Worm (Caenorhabditis elegans) whole organism, young adult: ENCODE data around the gene R166.3.

Source experiments
- B0261.1 ChIP-seq: sonication (generic microtip); optimal IDR thresholded peaks from 2 replicates; lab custom pipeline; 2016; ENCODE audit warnings: mild to moderate bottlenecking, missing genetic modification characterization, moderate library complexity, missing compliant biosample characterization
- B0336.3 ChIP-seq: fragments of 200-800 bp; sonication (Bioruptor generic); IDR thresholded peaks from 2 replicates; pipeline ENCODE4 v1.3.6; 2022; ENCODE audit warnings: missing genetic modification characterization, missing compliant biosample characterization
- C06A6.2 ChIP-seq: fragments of 200-800 bp; sonication (Bioruptor generic); conservative IDR thresholded peaks from 2 replicates; pipeline ENCODE4 v1.3.6; 2022; ENCODE audit warnings: missing genetic modification characterization, missing compliant biosample characterization
- C17E4.6 ChIP-seq: fragments of 200-800 bp; sonication (Bioruptor generic); IDR thresholded peaks from 2 replicates; pipeline ENCODE4 v1.3.6; 2022; ENCODE audit warnings: missing genetic modification reagents, missing genetic modification characterization, missing compliant biosample characterization
- F22D6.2 ChIP-seq: sonication (generic microtip); optimal IDR thresholded peaks from 2 replicates; lab custom pipeline; 2016; ENCODE audit warnings: mild to moderate bottlenecking, missing genetic modification characterization, missing compliant biosample characterization
- F33H1.4 ChIP-seq: fragments of 200-800 bp; sonication (Bioruptor generic); IDR thresholded peaks from 2 replicates; pipeline ENCODE4 v1.3.6; 2022; ENCODE audit warnings: missing genetic modification reagents, missing genetic modification characterization, missing compliant biosample characterization
- F39B2.1 ChIP-seq: fragments of 200-800 bp; sonication (Bioruptor generic); IDR thresholded peaks from 2 replicates; pipeline ENCODE4 v1.3.6; 2022; ENCODE audit warnings: missing genetic modification reagents, missing genetic modification characterization, missing compliant biosample characterization
- F49E8.2 ChIP-seq: sonication (generic microtip); optimal IDR thresholded peaks from 3 replicates; lab custom pipeline; 2017; ENCODE audit warnings: missing genetic modification characterization, mild to moderate bottlenecking, missing compliant biosample characterization, antibody characterized with exemption, moderate library complexity; ENCODE audit not compliant: insufficient read depth
- F57C9.4 ChIP-seq: sonication (generic microtip); optimal IDR thresholded peaks from 2 replicates; lab custom pipeline; 2017; ENCODE audit warnings: mild to moderate bottlenecking, missing genetic modification characterization, missing compliant biosample characterization
- T07F8.4 ChIP-seq: sonication (generic microtip); optimal IDR thresholded peaks from 2 replicates; lab custom pipeline; 2016; ENCODE audit warnings: mild to moderate bottlenecking, missing genetic modification characterization, moderate library complexity, missing compliant biosample characterization
- T26A5.8 ChIP-seq: sonication (generic microtip); optimal IDR thresholded peaks from 2 replicates; lab custom pipeline; 2016; ENCODE audit warnings: missing genetic modification characterization, missing compliant biosample characterization
- Y53F4B.3 ChIP-seq: fragments of 200-800 bp; sonication (Bioruptor generic); IDR thresholded peaks from 2 replicates; pipeline ENCODE4 v1.3.6; 2022; ENCODE audit warnings: missing genetic modification reagents, missing genetic modification characterization, missing compliant biosample characterization
- Y53G8AR.9 ChIP-seq: fragments of 200-800 bp; sonication (Bioruptor generic); conservative IDR thresholded peaks from 2 replicates; pipeline ENCODE4 v1.3.6; 2022; ENCODE audit warnings: missing genetic modification reagents, missing genetic modification characterization, missing compliant biosample characterization
- Y67H2A.10 ChIP-seq: fragments of 200-800 bp; sonication (Bioruptor generic); conservative IDR thresholded peaks from 2 replicates; pipeline ENCODE4 v1.3.6; 2022; ENCODE audit warnings: missing genetic modification reagents, missing genetic modification characterization, missing compliant biosample characterization
- Y79H2A.3 ChIP-seq: fragments of 200-800 bp; sonication (Bioruptor generic); conservative IDR thresholded peaks from 2 replicates; pipeline ENCODE4 v1.3.6; 2022; ENCODE audit warnings: missing genetic modification reagents, missing genetic modification characterization, missing compliant biosample characterization
- ZK185.1 ChIP-seq: sonication (generic microtip); optimal IDR thresholded peaks from 2 replicates; lab custom pipeline; 2016; ENCODE audit warnings: mild to moderate bottlenecking, missing genetic modification characterization, missing compliant biosample characterization; ENCODE audit not compliant: poor library complexity, severe bottlenecking
- athp-1 ChIP-seq: sonication (generic microtip); optimal IDR thresholded peaks from 2 replicates; lab custom pipeline; 2017; ENCODE audit warnings: mild to moderate bottlenecking, missing genetic modification characterization, missing compliant biosample characterization
- attf-3 ChIP-seq: fragments of 200-800 bp; sonication (Bioruptor generic); conservative IDR thresholded peaks from 2 replicates; pipeline ENCODE4 v1.3.6; 2022; ENCODE audit warnings: missing genetic modification reagents, missing genetic modification characterization, missing compliant biosample characterization
- attf-5 ChIP-seq: fragments of 200-800 bp; sonication (Bioruptor generic); optimal IDR thresholded peaks from 2 replicates; lab custom pipeline; 2018; ENCODE audit warnings: mild to moderate bottlenecking, missing genetic modification characterization, missing compliant biosample characterization
- ceh-27 ChIP-seq: fragments of 200-800 bp; sonication (Bioruptor generic); optimal IDR thresholded peaks from 2 replicates; lab custom pipeline; 2018; ENCODE audit warnings: mild to moderate bottlenecking, missing genetic modification characterization, moderate library complexity, missing compliant biosample characterization
- ceh-40 ChIP-seq: fragments of 200-800 bp; sonication (Bioruptor generic); IDR thresholded peaks from 2 replicates; pipeline ENCODE4 v1.3.6; 2022; ENCODE audit warnings: missing genetic modification characterization, missing compliant biosample characterization
- ceh-58 ChIP-seq: fragments of 200-800 bp; sonication (Bioruptor generic); IDR thresholded peaks from 2 replicates; pipeline ENCODE4 v1.3.6; 2022; ENCODE audit warnings: missing genetic modification characterization, missing compliant biosample characterization
- die-1 ChIP-seq: sonication (generic microtip); optimal IDR thresholded peaks from 2 replicates; lab custom pipeline; 2016; ENCODE audit warnings: missing genotype, mild to moderate bottlenecking, missing genetic modification characterization, missing compliant biosample characterization
- dox-1 ChIP-seq: fragments of 200-800 bp; sonication (Bioruptor generic); IDR thresholded peaks from 2 replicates; pipeline ENCODE4 v1.3.6; 2022; ENCODE audit warnings: missing genetic modification reagents, missing genetic modification characterization, missing compliant biosample characterization
- efl-1 ChIP-seq: fragments of 150-350 bp; optimal IDR thresholded peaks from 2 replicates; lab custom pipeline; 2014; ENCODE audit warnings: missing biosample characterization, missing genetic modification reagents, missing genetic modification characterization
- egl-18 ChIP-seq: fragments of 200-800 bp; sonication (Bioruptor generic); IDR thresholded peaks from 2 replicates; pipeline ENCODE4 v1.3.6; 2022; ENCODE audit warnings: missing genetic modification reagents, missing genetic modification characterization, missing compliant biosample characterization
- egrh-3 ChIP-seq: fragments of 200-800 bp; sonication (Bioruptor generic); IDR thresholded peaks from 2 replicates; pipeline ENCODE4 v1.3.6; 2022; ENCODE audit warnings: missing genetic modification reagents, missing genetic modification characterization, missing compliant biosample characterization
- fkh-3 ChIP-seq: sonication (generic microtip); optimal IDR thresholded peaks from 2 replicates; lab custom pipeline; 2016; ENCODE audit warnings: mild to moderate bottlenecking, missing genetic modification characterization, missing compliant biosample characterization
- hlh-26 ChIP-seq: fragments of 200-800 bp; sonication (Bioruptor generic); conservative IDR thresholded peaks from 2 replicates; pipeline ENCODE4 v1.3.6; 2022; ENCODE audit warnings: missing genetic modification reagents, missing genetic modification characterization, missing compliant biosample characterization
- hsf-1 ChIP-seq: fragments of 200-800 bp; sonication (Bioruptor generic); IDR thresholded peaks from 2 replicates; pipeline ENCODE4 v1.3.6; 2022; ENCODE audit warnings: missing genetic modification reagents, missing genetic modification characterization, missing compliant biosample characterization
- let-607 ChIP-seq, 2 experiments: fragments of 200-800 bp in 1 of 2; sonication (Bioruptor generic) in 1 of 2; sonication (generic microtip) in 1 of 2; optimal IDR thresholded peaks; 2 replicates each; lab custom pipeline; 2016 to 2018; ENCODE audit warnings: mild to moderate bottlenecking in 2 of 2, missing compliant biosample characterization in 2 of 2, missing genetic modification characterization in 2 of 2, moderate library complexity in 2 of 2, missing genotype in 1 of 2
- lin-26 ChIP-seq: fragments of 200-800 bp; sonication (Bioruptor generic); IDR thresholded peaks from 2 replicates; pipeline ENCODE4 v1.3.6; 2022; ENCODE audit warnings: missing genetic modification reagents, missing genetic modification characterization, missing compliant biosample characterization
- lin-40 ChIP-seq: sonication (generic microtip); optimal IDR thresholded peaks from 2 replicates; lab custom pipeline; 2016; ENCODE audit warnings: missing genetic modification characterization, mild to moderate bottlenecking, missing compliant biosample characterization, missing genotype, missing genetic modification reagents
- mel-28 ChIP-seq: sonication (generic microtip); optimal IDR thresholded peaks from 2 replicates; lab custom pipeline; 2016; ENCODE audit warnings: borderline replicate concordance, mild to moderate bottlenecking, missing genetic modification characterization, missing compliant biosample characterization
- mxl-1 ChIP-seq: sonication (generic microtip); optimal IDR thresholded peaks from 2 replicates; lab custom pipeline; 2016; ENCODE audit warnings: missing genetic modification characterization, missing compliant biosample characterization
- nfya-2 ChIP-seq: fragments of 200-800 bp; sonication (Bioruptor generic); IDR thresholded peaks from 2 replicates; pipeline ENCODE4 v1.3.6; 2022; ENCODE audit warnings: missing genetic modification reagents, missing genetic modification characterization, missing compliant biosample characterization
- nhr-80 ChIP-seq: sonication (generic microtip); optimal IDR thresholded peaks from 2 replicates; lab custom pipeline; 2016; ENCODE audit warnings: missing genetic modification characterization, missing compliant biosample characterization
- nhr-90 ChIP-seq: sonication (generic microtip); optimal IDR thresholded peaks from 2 replicates; lab custom pipeline; 2016; ENCODE audit warnings: missing genotype, mild to moderate bottlenecking, missing genetic modification characterization, missing compliant biosample characterization
- pbrm-1 ChIP-seq: fragments of 200-800 bp; sonication (Bioruptor generic); IDR thresholded peaks from 2 replicates; pipeline ENCODE4 v1.3.6; 2022; ENCODE audit warnings: missing genetic modification reagents, missing genetic modification characterization, missing compliant biosample characterization
- rcor-1 ChIP-seq: fragments of 200-800 bp; sonication (Bioruptor generic); IDR thresholded peaks from 2 replicates; pipeline ENCODE4 v1.3.6; 2022; ENCODE audit warnings: missing genetic modification reagents, missing genetic modification characterization, missing compliant biosample characterization
- snpc-4 ChIP-seq, 5 experiments: fragments of 150-350 bp in 1 of 5; sonication (generic microtip) in 4 of 5; optimal IDR thresholded peaks; 2 replicates each; lab custom pipeline; 2014 to 2018; ENCODE audit warnings: missing genetic modification characterization in 5 of 5, missing biosample characterization in 3 of 5, antibody characterized with exemption in 2 of 5, mild to moderate bottlenecking in 2 of 5, missing compliant biosample characterization in 2 of 5, missing genotype in 2 of 5, moderate library complexity in 2 of 5, missing genetic modification reagents in 1 of 5
- tlf-1 ChIP-seq: fragments of 200-800 bp; sonication (Bioruptor generic); optimal IDR thresholded peaks from 2 replicates; lab custom pipeline; 2018; ENCODE audit warnings: mild to moderate bottlenecking, missing genetic modification characterization, missing compliant biosample characterization
- unc-62 ChIP-seq: fragments of 150-350 bp; optimal IDR thresholded peaks from 2 replicates; lab custom pipeline; 2014; ENCODE audit warnings: missing biosample characterization, missing genetic modification reagents, missing genetic modification characterization
- xnd-1 ChIP-seq: sonication (generic microtip); optimal IDR thresholded peaks from 2 replicates; lab custom pipeline; 2016; ENCODE audit warnings: missing genotype, missing genetic modification reagents, missing genetic modification characterization, missing compliant biosample characterization
- zim-3 ChIP-seq: sonication (generic microtip); optimal IDR thresholded peaks from 2 replicates; lab custom pipeline; 2017; ENCODE audit warnings: mild to moderate bottlenecking, missing genetic modification characterization, moderate library complexity, missing compliant biosample characterization
- ztf-18 ChIP-seq: sonication (generic microtip); optimal IDR thresholded peaks from 2 replicates; lab custom pipeline; 2016; ENCODE audit warnings: missing genotype, mild to moderate bottlenecking, missing genetic modification characterization, missing compliant biosample characterization
- ztf-26 ChIP-seq: sonication (generic microtip); optimal IDR thresholded peaks from 2 replicates; lab custom pipeline; 2017; ENCODE audit warnings: missing genetic modification characterization, missing compliant biosample characterization
- ztf-28 ChIP-seq: fragments of 200-800 bp; sonication (Bioruptor generic); IDR thresholded peaks from 2 replicates; pipeline ENCODE4 v1.3.6; 2022; ENCODE audit warnings: missing genetic modification reagents, missing genetic modification characterization, missing compliant biosample characterization

The R166.3 gene

DNA sequence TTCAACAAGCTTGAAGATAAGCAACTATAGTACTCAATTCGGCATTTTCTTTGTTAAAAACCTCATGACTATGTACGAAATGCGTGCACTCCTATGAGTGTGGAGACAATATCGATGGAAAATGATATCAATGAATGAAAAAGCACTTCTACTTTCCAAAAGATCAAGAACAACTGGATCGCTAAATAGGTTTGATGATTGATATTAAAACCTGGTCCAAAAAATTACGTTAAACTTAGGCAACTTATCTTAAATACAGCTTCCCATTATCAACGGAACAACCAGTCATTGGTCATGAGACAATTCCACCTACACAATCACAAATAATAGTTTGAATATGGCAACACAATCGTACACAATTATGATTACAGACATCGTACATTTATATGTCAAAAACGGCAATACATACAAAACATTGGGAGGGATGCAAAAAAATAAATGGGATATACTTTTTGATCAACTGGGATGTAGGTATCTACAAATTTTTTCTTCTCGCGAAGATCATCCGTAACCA, 20.6 kb upstream of the R166.3 start (continued):
- TF ChIP-seq hsf-1 (GFP tag; lab: Robert Waterston, UW) (peak; percentile 53), mxl-1 (tag; lab: Kevin White, UChicago) (no peak), F49E8.2 (tag; lab: Kevin White, UChicago) (peak; percentile 81), egrh-3 (no peak), ceh-40 (GFP tag; lab: Robert Waterston, UW) (peak; percentile 68; the same call in 1 of the 2 replicates), die-1 (tag; lab: Kevin White, UChicago) (peak; percentile 47), Y67H2A.10 (no peak), T07F8.4 (tag; lab: Kevin White, UChicago) (no peak), zim-3 (peak; percentile 62), F57C9.4 (tag; lab: Kevin White, UChicago) (no peak), T26A5.8 (no peak), F33H1.4 (GFP tag; lab: Robert Waterston, UW) (no peak), lin-40 (tag; lab: Kevin White, UChicago) (no peak), Y53G8AR.9 (GFP tag; lab: Robert Waterston, UW) (0 out of 2 replicates have a peak, but pooled peaks have one; percentile 11), ztf-28 (GFP tag; lab: Robert Waterston, UW) (no peak), fkh-3 (tag; lab: Kevin White, UChicago) (no peak), let-607 (tag; optimal IDR thresholded peaks at IDR 0.05; lab: Kevin White, UChicago) (no peak), unc-62 (GFP tag; lab: Kevin White, UChicago) (no peak), snpc-4 (GFP tag; optimal IDR thresholded peaks at IDR 0.05; lab: Kevin White, UChicago) (peak; percentile 6), snpc-4 (tag; optimal IDR thresholded peaks at IDR 0.05; lab: Kevin White, UChicago) (no peak), Y79H2A.3 (GFP tag; lab: Robert Waterston, UW) (0 out of 2 replicates have a peak, but pooled peaks have one; percentile 39), ceh-27 (GFP tag; lab: Kevin White, UChicago) (peak; percentile 1), F22D6.2 (no peak), pbrm-1 (GFP tag; lab: Robert Waterston, UW) (0 out of 2 replicates have a peak, but pooled peaks have one; percentile 57), nhr-90 (peak; percentile 4), dox-1 (GFP tag; lab: Robert Waterston, UW) (no peak), ZK185.1 (peak; percentile 6), ztf-18 (tag; lab: Kevin White, UChicago) (no peak), C06A6.2 (GFP tag; lab: Robert Waterston, UW) (no peak), mel-28 (tag; lab: Kevin White, UChicago) (no peak), C17E4.6 (no peak), attf-5 (GFP tag; lab: Kevin White, UChicago) (no peak), nfya-2 (GFP tag; lab: Robert Waterston, UW) (no peak), B0261.1 (tag; lab: Kevin White, UChicago) (no peak), Y53F4B.3 (GFP tag; lab: Robert Waterston, UW) (no peak), athp-1 (tag; lab: Kevin White, UChicago) (peak; percentile 44), efl-1 (GFP tag; lab: Kevin White, UChicago) (no peak), xnd-1 (tag; lab: Kevin White, UChicago) (no peak), egl-18 (GFP tag; lab: Robert Waterston, UW) (no peak), nhr-80 (tag; lab: Kevin White, UChicago) (no peak), hlh-26 (GFP tag; lab: Robert Waterston, UW) (no peak), rcor-1 (GFP tag; lab: Robert Waterston, UW) (0 out of 2 replicates have a peak, but pooled peaks have one; percentile 5), ztf-26 (tag; lab: Kevin White, UChicago) (no peak), ceh-58 (GFP tag; lab: Robert Waterston, UW) (no peak), F39B2.1 (GFP tag; lab: Robert Waterston, UW) (no peak), lin-26 (GFP tag; lab: Robert Waterston, UW) (0 out of 2 replicates have a peak, but pooled peaks have one; percentile 68), tlf-1 (no peak), B0336.3 (peak; percentile 31; the same call in 1 of the 2 replicates), attf-3 (GFP tag; lab: Robert Waterston, UW) (no peak)
